Worm (Caenorhabditis elegans): ENCODE measurements around the gene T25B6.3.
A peak's percentile ranks its signal among the peaks of the same experiment; 100 is the strongest.

T25B6.3 gene

ce11 chrX:9069070-9069469 lies 41.7 kb downstream of the T25B6.3 start (continued):
- TF ChIP-seq mdl-1 (tag; optimal IDR thresholded peaks at IDR 0.05) (no peak), lin-39 (tag; optimal IDR thresholded peaks at IDR 0.05) (peak; percentile 41), xbp-1 (tag; optimal IDR thresholded peaks at IDR 0.05) (no peak), egl-27 (tag; optimal IDR thresholded peaks at IDR 0.05) (no peak), fkh-10 (GFP tag; optimal IDR thresholded peaks at IDR 0.05) (no peak), lir-3 (tag; optimal IDR thresholded peaks at IDR 0.05; ENCODE audit: poor library complexity) (no peak), nhr-71 (tag; optimal IDR thresholded peaks at IDR 0.05) (peak; percentile 59), fos-1 (tag; optimal IDR thresholded peaks at IDR 0.05) (no peak), unc-98 (GFP tag; IDR thresholded peaks at IDR 0.05) (no peak), elt-2 (tag; optimal IDR thresholded peaks at IDR 0.05) (no peak), swsn-7 (tag; optimal IDR thresholded peaks at IDR 0.05) (no peak), ztf-4 (tag; optimal IDR thresholded peaks at IDR 0.05) (no peak), unc-86 (tag; optimal IDR thresholded peaks at IDR 0.05) (no peak), ceh-88 (GFP tag; IDR thresholded peaks at IDR 0.05) (no peak), sox-4 (tag; optimal IDR thresholded peaks at IDR 0.05) (no peak), zip-4 (GFP tag; optimal IDR thresholded peaks at IDR 0.05) (no peak), hlh-4 (tag; optimal IDR thresholded peaks at IDR 0.05) (no peak), vab-15 (tag; optimal IDR thresholded peaks at IDR 0.05) (no peak), nhr-12 (tag; optimal IDR thresholded peaks at IDR 0.05) (no peak), nhr-20 (tag; optimal IDR thresholded peaks at IDR 0.05) (no peak), ets-5 (GFP tag; IDR thresholded peaks at IDR 0.05) (no peak), lin-15B (tag; optimal IDR thresholded peaks at IDR 0.05) (no peak), efl-1 (optimal IDR thresholded peaks at IDR 0.05) (peak in 1 of 2 experiments; percentile 21), efl-1 (GFP tag; optimal IDR thresholded peaks at IDR 0.05 in 1 of 2) (no peak)

- TF ChIP-seq tlp-1 (tag; optimal IDR thresholded peaks at IDR 0.05): no peak
- no peak for TF ChIP-seq efl-1 (optimal IDR thresholded peaks at IDR 0.05)
- TF ChIP-seq efl-1 (GFP tag; optimal IDR thresholded peaks at IDR 0.05 in 1 of 2): peak in 1 of 2 experiments; percentile 28
- no peak for TF ChIP-seq mab-9 (GFP tag; IDR thresholded peaks at IDR 0.05)
- TF ChIP-seq fkh-4 (tag; optimal IDR thresholded peaks at IDR 0.05; ENCODE audit: borderline replicate concordance): no peak
- TF ChIP-seq C16A3.4 (tag; optimal IDR thresholded peaks at IDR 0.05): no peak
- no peak for TF ChIP-seq C34B4.2 (tag; optimal IDR thresholded peaks at IDR 0.05)
Measured at ce11 chrX:9074497-9074896, 47.1 kb downstream of the T25B6.3 start.

- TF ChIP-seq nhr-19 (GFP tag; conservative IDR thresholded peaks at IDR 0.05): no peak
- TF ChIP-seq aly-2 (tag; optimal IDR thresholded peaks at IDR 0.05): no peak
- no peak for TF ChIP-seq lin-39 (tag; optimal IDR thresholded peaks at IDR 0.05)
- TF ChIP-seq mab-9 (GFP tag; IDR thresholded peaks at IDR 0.05): no peak
Measured at ce11 chrX:9076886-9077285, 49.5 kb downstream of the T25B6.3 start, which contains the start of gene F47E1.1. Gene F47E1.1, plus strand, starts transcription at chrX:9077186.
